Worm (Caenorhabditis elegans) whole organism, L4/young adult: ENCODE measurements around the gene fbxa-28.

Source experiments
- W03F9.2 ChIP-seq: fragments of 150-350 bp; optimal IDR thresholded peaks from 2 replicates; lab custom pipeline; 2014; ENCODE audit warnings: missing biosample characterization, missing genetic modification characterization
- dao-5 ChIP-seq: sonication (generic microtip); optimal IDR thresholded peaks from 2 replicates; lab custom pipeline; 2016; ENCODE audit warnings: missing genotype, missing genetic modification characterization, moderate library complexity, missing compliant biosample characterization

ce11 chrIII:1273655-1274328 lies 23.9 kb upstream of the fbxa-28 start, which contains the start of gene fbxa-29:
- no peak for TF ChIP-seq dao-5 (tag; lab: Kevin White, UChicago)
- no peak for TF ChIP-seq W03F9.2 (tag; lab: Kevin White, UChicago)
